Fruit fly (Drosophila melanogaster) whole organism, pupa: ENCODE measurements around the gene CG32137.

Experiments
- CG10348 ChIP-seq: fragments of 200-800 bp; sonication (Bioruptor generic); IDR thresholded peaks from 2 replicates; pipeline ENCODE4 v1.3.6; 2022; ENCODE audit warnings: missing biosample characterization, missing genetic modification characterization
- CG12605 ChIP-seq: fragments of 200-800 bp; sonication (Bioruptor generic); IDR thresholded peaks from 2 replicates; pipeline ENCODE4 v1.3.6; 2022; ENCODE audit warnings: missing biosample characterization, missing genetic modification characterization
- CG13204 ChIP-seq: fragments of 200-800 bp; sonication (Bioruptor generic); optimal IDR thresholded peaks from 2 replicates; lab custom pipeline; 2018; ENCODE audit warnings: missing biosample characterization, mild to moderate bottlenecking, missing genetic modification characterization, moderate library complexity
- CG14655 ChIP-seq: fragments of 200-800 bp; sonication (Bioruptor generic); optimal IDR thresholded peaks from 3 replicates; lab custom pipeline; 2017; ENCODE audit warnings: mild to moderate bottlenecking, missing biosample characterization, missing genetic modification reagents, missing genetic modification characterization
- CG15710 ChIP-seq: fragments of 200-800 bp; sonication (Bioruptor generic); optimal IDR thresholded peaks from 2 replicates; lab custom pipeline; 2018; ENCODE audit warnings: missing biosample characterization, mild to moderate bottlenecking, missing genetic modification characterization, moderate library complexity
- CG17806 ChIP-seq: fragments of 200-800 bp; sonication (Bioruptor generic); optimal IDR thresholded peaks from 2 replicates; lab custom pipeline; 2018; ENCODE audit warnings: missing biosample characterization, mild to moderate bottlenecking, missing genetic modification characterization, moderate library complexity
- CG32121 ChIP-seq: fragments of 200-800 bp; sonication (Bioruptor generic); IDR thresholded peaks from 2 replicates; pipeline ENCODE4 v1.3.6; 2022; ENCODE audit warnings: missing biosample characterization, missing genetic modification characterization
- CG34367 ChIP-seq: fragments of 200-800 bp; sonication (Bioruptor generic); optimal IDR thresholded peaks from 2 replicates; lab custom pipeline; 2018; ENCODE audit warnings: missing biosample characterization, mild to moderate bottlenecking, missing genetic modification characterization
- CG4496 ChIP-seq: fragments of 200-800 bp; sonication (Bioruptor generic); IDR thresholded peaks from 3 replicates; pipeline ENCODE4 v1.3.6; 2022; ENCODE audit warnings: missing biosample characterization, missing genetic modification characterization
- CG8159 ChIP-seq: fragments of 200-800 bp; sonication (Bioruptor generic); optimal IDR thresholded peaks from 3 replicates; lab custom pipeline; 2018; ENCODE audit warnings: missing biosample characterization, mild to moderate bottlenecking, missing genetic modification characterization, moderate library complexity
- CG8301 ChIP-seq: fragments of 200-800 bp; sonication (Bioruptor generic); optimal IDR thresholded peaks from 2 replicates; lab custom pipeline; 2018; ENCODE audit warnings: missing biosample characterization, mild to moderate bottlenecking, missing genetic modification characterization
- CG9948 ChIP-seq: fragments of 200-800 bp; sonication (Bioruptor generic); optimal IDR thresholded peaks from 2 replicates; lab custom pipeline; 2018; ENCODE audit warnings: missing biosample characterization, mild to moderate bottlenecking, missing genetic modification characterization, moderate library complexity
- D1 ChIP-seq: fragments of 200-800 bp; sonication (Bioruptor generic); optimal IDR thresholded peaks from 2 replicates; lab custom pipeline; 2018; ENCODE audit warnings: missing biosample characterization, mild to moderate bottlenecking, missing genetic modification characterization, moderate library complexity
- EcR ChIP-seq: fragments of 200-800 bp; sonication (Bioruptor generic); optimal IDR thresholded peaks from 3 replicates; lab custom pipeline; 2019; ENCODE audit warnings: missing biosample characterization, missing genetic modification characterization, mild to moderate bottlenecking, moderate library complexity, missing genetic modification reagents
- Ets98B ChIP-seq: fragments of 200-800 bp; sonication (Bioruptor generic); IDR thresholded peaks from 2 replicates; pipeline ENCODE4 v1.3.6; 2022; ENCODE audit warnings: missing biosample characterization, missing genetic modification characterization
- Pif1A ChIP-seq: fragments of 200-800 bp; sonication (Bioruptor generic); optimal IDR thresholded peaks from 3 replicates; lab custom pipeline; 2016; ENCODE audit warnings: missing biosample characterization, missing genetic modification characterization
- Pif1B ChIP-seq: fragments of 200-800 bp; sonication (Bioruptor generic); optimal IDR thresholded peaks from 3 replicates; lab custom pipeline; 2016; ENCODE audit warnings: missing biosample characterization, missing genetic modification characterization
- Snoo ChIP-seq: fragments of 200-800 bp; sonication (Bioruptor generic); optimal IDR thresholded peaks from 3 replicates; lab custom pipeline; 2017; ENCODE audit warnings: missing biosample characterization, mild to moderate bottlenecking, missing genetic modification characterization, inconsistent platforms
- fd96Ca ChIP-seq: fragments of 200-800 bp; sonication (Bioruptor generic); IDR thresholded peaks from 3 replicates; pipeline ENCODE4 v1.3.6; 2022; ENCODE audit warnings: missing biosample characterization, missing genetic modification characterization
- gl ChIP-seq: fragments of 200-800 bp; sonication (Bioruptor generic); optimal IDR thresholded peaks from 2 replicates; lab custom pipeline; 2018; ENCODE audit warnings: missing biosample characterization, mild to moderate bottlenecking, missing genetic modification characterization
- rn ChIP-seq: fragments of 200-800 bp; sonication (Bioruptor generic); IDR thresholded peaks from 2 replicates; pipeline ENCODE4 v1.3.6; 2022; ENCODE audit warnings: missing biosample characterization, missing genetic modification characterization

CG32137 gene

DNA sequence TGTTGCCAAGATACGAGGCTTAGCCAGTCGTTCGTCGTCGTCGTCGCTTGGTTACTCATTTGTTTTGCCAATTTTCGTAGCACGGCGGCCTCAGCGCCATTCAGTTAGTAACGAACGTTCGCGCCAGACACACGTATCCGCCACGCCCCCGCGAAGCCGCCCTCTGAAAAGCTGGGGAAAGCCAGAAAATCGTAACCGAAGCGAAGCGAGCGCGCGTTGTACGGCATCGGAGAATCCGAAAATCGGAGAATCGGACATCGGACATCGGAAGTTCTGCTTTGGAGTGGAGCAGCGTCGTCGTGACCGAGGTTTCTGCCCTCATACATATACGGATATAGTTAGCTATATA, at the start of gene CG32137:
TSS of gene CG32137 (plus strand) at position 100 of the 349 bp plus-strand sequence.
- TF ChIP-seq EcR (GFP tag; lab: Kevin White, UChicago) (peak; percentile 44), CG15710 (tag; lab: Kevin White, UChicago) (no peak)

DNA sequence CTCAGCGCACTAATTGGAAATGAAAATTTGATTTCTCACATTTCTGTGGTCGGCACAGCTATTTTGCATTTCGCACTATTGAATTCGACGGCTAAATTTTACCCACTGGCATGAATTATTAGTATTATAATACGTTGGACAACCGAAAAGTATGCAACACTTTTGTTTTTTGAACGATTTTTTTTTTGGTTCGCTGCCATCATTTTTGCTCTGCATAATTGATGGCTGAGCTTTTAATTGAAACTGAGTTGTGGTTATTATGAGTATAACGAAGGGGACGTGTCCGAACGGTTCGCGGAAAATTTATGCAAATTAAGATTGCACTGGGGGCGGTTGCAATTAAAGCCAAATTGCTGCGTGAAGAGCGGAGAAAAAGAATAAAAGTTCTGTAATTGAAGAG, 38.4 kb upstream of the CG32137 start:
- no peak for TF ChIP-seq CG8159 (tag; lab: Kevin White, UChicago)
- peak; percentile 48; the same call in 1 of the 3 replicates for TF ChIP-seq CG4496 (GFP tag; lab: Robert Waterston, UW)
- no peak for TF ChIP-seq Snoo (tag; lab: Kevin White, UChicago)

DNA sequence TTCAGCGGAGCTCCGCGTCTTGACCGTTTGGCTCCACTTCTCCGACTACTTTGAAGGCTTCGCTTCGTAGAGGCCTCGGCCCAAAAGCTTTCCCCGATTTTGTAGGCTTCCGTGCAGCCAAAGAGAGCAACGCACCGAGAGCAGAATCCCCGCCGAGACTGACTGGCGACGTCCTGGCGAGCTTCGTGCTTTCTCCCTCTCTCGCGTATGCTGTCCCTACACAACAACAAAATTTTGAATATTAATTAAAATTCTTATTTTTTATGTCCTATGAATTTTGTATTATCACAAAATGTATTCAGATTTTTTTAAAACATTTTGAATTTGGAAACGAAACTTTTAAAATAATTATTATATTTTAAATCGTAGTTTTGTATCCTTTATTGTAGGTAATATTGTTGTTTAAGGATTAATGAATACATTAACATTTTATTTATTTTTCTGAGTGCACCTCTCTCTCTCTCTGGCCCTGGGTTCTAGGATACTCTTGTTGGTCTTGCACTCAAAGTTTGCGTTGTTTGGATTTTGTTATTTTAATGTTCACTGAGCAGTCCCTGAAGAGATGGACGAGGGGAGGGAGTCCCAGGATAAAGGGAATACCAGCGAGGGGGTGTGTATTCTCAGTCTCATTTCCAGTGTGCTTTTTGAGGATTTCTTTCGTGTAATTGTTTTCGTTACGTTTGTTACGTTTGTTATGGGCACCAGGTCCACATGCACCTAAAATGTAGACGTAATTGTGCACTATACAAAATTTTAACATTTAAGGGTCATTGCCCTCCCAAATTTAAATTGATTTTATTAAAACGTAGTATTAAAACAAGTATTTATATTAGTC, 35.6 kb upstream of the CG32137 start, which contains the start of gene dysc:
TSS of gene dysc (minus strand) at position 51 of the 835 bp plus-strand sequence.
- TF ChIP-seq CG15710 (tag; lab: Kevin White, UChicago) (peak; percentile 21), EcR (GFP tag; lab: Kevin White, UChicago) (no peak), CG9948 (tag; lab: Kevin White, UChicago) (peak; percentile 2), CG8159 (tag; lab: Kevin White, UChicago) (peak; percentile 53)

- TF ChIP-seq CG10348 (GFP tag; lab: Robert Waterston, UW): no peak
- no peak for TF ChIP-seq rn (GFP tag; lab: Robert Waterston, UW)
- no peak for TF ChIP-seq CG32121 (GFP tag; lab: Robert Waterston, UW)
- no peak for TF ChIP-seq CG4496 (GFP tag; lab: Robert Waterston, UW)
- TF ChIP-seq Snoo (tag; lab: Kevin White, UChicago): no peak
- TF ChIP-seq CG12605 (GFP tag; lab: Robert Waterston, UW): no peak
- TF ChIP-seq CG9948 (tag; lab: Kevin White, UChicago): peak; percentile 27
- TF ChIP-seq CG8301: no peak
- no peak for TF ChIP-seq CG34367 (tag; lab: Kevin White, UChicago)
- no peak for TF ChIP-seq Ets98B
- no peak for TF ChIP-seq D1 (tag; lab: Kevin White, UChicago)
- TF ChIP-seq CG17806 (tag; lab: Kevin White, UChicago): no peak
- no peak for TF ChIP-seq fd96Ca
- TF ChIP-seq Pif1A (GFP tag; lab: Kevin White, UChicago): no peak
- peak; percentile 34 for TF ChIP-seq CG8159 (tag; lab: Kevin White, UChicago)
- TF ChIP-seq Pif1B (GFP tag; lab: Kevin White, UChicago): no peak
- TF ChIP-seq EcR (GFP tag; lab: Kevin White, UChicago): no peak
- no peak for TF ChIP-seq CG15710 (tag; lab: Kevin White, UChicago)
- TF ChIP-seq gl (tag; lab: Kevin White, UChicago): no peak
- peak; percentile 12 for TF ChIP-seq CG14655 (GFP tag; lab: Kevin White, UChicago)
- TF ChIP-seq CG13204 (GFP tag; lab: Kevin White, UChicago): no peak
Observed at dm6 chr3L:13904021-13904325, 35.1 kb upstream of the CG32137 start.

- TF ChIP-seq CG8301: no peak
- TF ChIP-seq CG12605 (GFP tag; lab: Robert Waterston, UW): no peak
- TF ChIP-seq CG8159 (tag; lab: Kevin White, UChicago): no peak
- no peak for TF ChIP-seq CG14655 (GFP tag; lab: Kevin White, UChicago)
- TF ChIP-seq EcR (GFP tag; lab: Kevin White, UChicago): no peak
- TF ChIP-seq CG4496 (GFP tag; lab: Robert Waterston, UW): no peak
- no peak for TF ChIP-seq rn (GFP tag; lab: Robert Waterston, UW)
- no peak for TF ChIP-seq CG15710 (tag; lab: Kevin White, UChicago)
- TF ChIP-seq CG13204 (GFP tag; lab: Kevin White, UChicago): no peak
- TF ChIP-seq Pif1B (GFP tag; lab: Kevin White, UChicago): no peak
- TF ChIP-seq CG9948 (tag; lab: Kevin White, UChicago): no peak
Observed at dm6 chr3L:13904426-13904825, 34.6 kb upstream of the CG32137 start.

- peak; percentile 35 for TF ChIP-seq CG8159 (tag; lab: Kevin White, UChicago)
- no peak for TF ChIP-seq CG17806 (tag; lab: Kevin White, UChicago)
- no peak for TF ChIP-seq CG12605 (GFP tag; lab: Robert Waterston, UW)
- TF ChIP-seq Ets98B: no peak
- TF ChIP-seq CG32121 (GFP tag; lab: Robert Waterston, UW): no peak
- TF ChIP-seq CG9948 (tag; lab: Kevin White, UChicago): no peak
- TF ChIP-seq CG10348 (GFP tag; lab: Robert Waterston, UW): no peak
- TF ChIP-seq Pif1B (GFP tag; lab: Kevin White, UChicago): no peak
- peak; percentile 13 for TF ChIP-seq CG15710 (tag; lab: Kevin White, UChicago)
- TF ChIP-seq CG34367 (tag; lab: Kevin White, UChicago): no peak
- TF ChIP-seq EcR (GFP tag; lab: Kevin White, UChicago): no peak
- TF ChIP-seq D1 (tag; lab: Kevin White, UChicago): no peak
- no peak for TF ChIP-seq fd96Ca
- no peak for TF ChIP-seq CG13204 (GFP tag; lab: Kevin White, UChicago)
- TF ChIP-seq gl (tag; lab: Kevin White, UChicago): no peak
- TF ChIP-seq Snoo (tag; lab: Kevin White, UChicago): no peak
- peak; percentile 43 for TF ChIP-seq CG14655 (GFP tag; lab: Kevin White, UChicago)
- peak; percentile 24 for TF ChIP-seq CG8301
- TF ChIP-seq rn (GFP tag; lab: Robert Waterston, UW): no peak
- no peak for TF ChIP-seq Pif1A (GFP tag; lab: Kevin White, UChicago)
- TF ChIP-seq CG4496 (GFP tag; lab: Robert Waterston, UW): no peak
- TF ChIP-seq, all 21 proteins: peak for 4
Observed at dm6 chr3L:13905515-13905914, 33.5 kb upstream of the CG32137 start.
